Fruit fly (Drosophila melanogaster): Measurements from ENCODE around the gene Sem1.

Sem1 gene

dm6 chr2L:7042150-7042811, 21.5 kb upstream of the Sem1 start:
- no peak for TF ChIP-seq CG8478 (optimal IDR thresholded peaks at IDR 0.05)
- TF ChIP-seq CTCF (optimal IDR thresholded peaks at IDR 0.05): no peak

dm6 chr2L:7043039-7043905, 20.5 kb upstream of the Sem1 start:
- TF ChIP-seq CG8478 (optimal IDR thresholded peaks at IDR 0.05) (no peak), CTCF (optimal IDR thresholded peaks at IDR 0.05) (peak in 1 of 2 experiments; percentile 5)

dm6 chr2L:7047703-7048102, 16.1 kb upstream of the Sem1 start:
- TF ChIP-seq CG8478 (optimal IDR thresholded peaks at IDR 0.05) (no peak), CTCF (optimal IDR thresholded peaks at IDR 0.05) (no peak)

dm6 chr2L:7049009-7049647, 14.7 kb upstream of the Sem1 start:
- TF ChIP-seq CG8478 (optimal IDR thresholded peaks at IDR 0.05) (no peak), CTCF (optimal IDR thresholded peaks at IDR 0.05) (peak in 1 of 2 experiments; percentile 35)

dm6 chr2L:7049680-7050289, 14.0 kb upstream of the Sem1 start:
- TF ChIP-seq CTCF (optimal IDR thresholded peaks at IDR 0.05) (no peak), CG8478 (optimal IDR thresholded peaks at IDR 0.05) (no peak)

dm6 chr2L:7050492-7051182, 13.1 kb upstream of the Sem1 start:
- TF ChIP-seq CTCF (optimal IDR thresholded peaks at IDR 0.05): no peak
- TF ChIP-seq CG8478 (optimal IDR thresholded peaks at IDR 0.05): no peak

dm6 chr2L:7051740-7052139, 12.0 kb upstream of the Sem1 start:
- TF ChIP-seq CTCF (optimal IDR thresholded peaks at IDR 0.05) (no peak), CG8478 (optimal IDR thresholded peaks at IDR 0.05) (no peak)

- TF ChIP-seq CTCF (optimal IDR thresholded peaks at IDR 0.05): peak; percentile 3 to 29
- no peak for TF ChIP-seq CG8478 (optimal IDR thresholded peaks at IDR 0.05)
Observed at dm6 chr2L:7056189-7056926, 7.4 kb upstream of the Sem1 start, which contains the start of gene Mnn1. Gene Mnn1 (plus strand): TSS chr2L:7056301.

- TF ChIP-seq CTCF (optimal IDR thresholded peaks at IDR 0.05) (no peak), CG8478 (optimal IDR thresholded peaks at IDR 0.05) (no peak)
Observed at dm6 chr2L:7060751-7061150, 3.0 kb upstream of the Sem1 start, which contains the start of gene Mst27D. Gene Mst27D (minus strand): TSS chr2L:7060851.

dm6 chr2L:7065687-7066086, 1.9 kb downstream of the Sem1 start, which contains the start of gene Nuf2:
Gene Nuf2 (minus strand): TSS chr2L:7065837.
- TF ChIP-seq CTCF (optimal IDR thresholded peaks at IDR 0.05) (peak in 1 of 2 experiments; percentile 12), CG8478 (optimal IDR thresholded peaks at IDR 0.05) (no peak)

dm6 chr2L:7067683-7068082, 3.9 kb downstream of the Sem1 start, which contains the start of gene Ugt307A1:
Gene Ugt307A1 (plus strand): TSS chr2L:7067983.
- TF ChIP-seq CG8478 (optimal IDR thresholded peaks at IDR 0.05) (no peak), CTCF (optimal IDR thresholded peaks at IDR 0.05) (no peak)

dm6 chr2L:7071219-7071618, 7.4 kb downstream of the Sem1 start:
- TF ChIP-seq CG8478 (optimal IDR thresholded peaks at IDR 0.05): no peak

dm6 chr2L:7071862-7072261, 8.1 kb downstream of the Sem1 start:
- TF ChIP-seq CTCF (optimal IDR thresholded peaks at IDR 0.05) (no peak), CG8478 (optimal IDR thresholded peaks at IDR 0.05) (no peak)

- no peak for TF ChIP-seq CTCF (optimal IDR thresholded peaks at IDR 0.05)
- no peak for TF ChIP-seq CG8478 (optimal IDR thresholded peaks at IDR 0.05)
Observed at dm6 chr2L:7073011-7073410, 9.2 kb downstream of the Sem1 start.
